Fruit fly (Drosophila melanogaster) Kc167 (cell line): ENCODE results near the gene CG31522.

ENCODE experiments used
- Myc ChIP-seq: fragments of >200 bp; optimal IDR thresholded peaks from 2 replicates; lab custom pipeline; 2017; ENCODE audit warnings: missing external identifiers
- Sin3A ChIP-seq: fragments of >200 bp; optimal IDR thresholded peaks from 2 replicates; lab custom pipeline; 2018; ENCODE audit warnings: missing external identifiers
- h ChIP-seq: fragments of >200 bp; optimal IDR thresholded peaks from 3 replicates; lab custom pipeline; 2018; ENCODE audit warnings: missing external identifiers
- insv ChIP-seq: fragments of >200 bp; optimal IDR thresholded peaks from 3 replicates; lab custom pipeline; 2018; ENCODE audit warnings: missing external identifiers
- psq ChIP-seq: fragments of >200 bp; optimal IDR thresholded peaks from 2 replicates; lab custom pipeline; 2017; ENCODE audit warnings: missing external identifiers
- ttk ChIP-seq: sonication (Bioruptor generic); optimal IDR thresholded peaks from 2 replicates; lab custom pipeline; 2017; ENCODE audit warnings: missing external identifiers

CG31522 gene

DNA sequence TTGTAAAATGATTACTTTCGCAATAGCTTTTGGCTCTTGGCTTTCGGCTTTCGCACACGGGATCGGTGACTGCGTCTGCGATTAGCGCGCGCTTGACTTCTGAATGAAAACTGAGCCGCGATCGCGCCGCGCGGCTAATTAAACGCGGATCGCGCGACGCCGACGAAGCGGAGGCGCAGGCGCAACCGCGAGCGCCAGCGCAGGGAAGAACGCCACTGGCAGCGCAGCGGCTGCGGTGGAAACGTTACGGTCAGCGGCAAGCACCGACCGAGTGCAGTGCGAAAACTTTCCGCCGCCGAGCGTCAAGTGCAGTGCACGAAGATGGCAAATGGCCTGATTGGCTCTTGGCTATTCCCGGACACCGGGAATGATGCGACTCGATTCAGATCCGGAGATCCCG is at the start of gene CG31522:
Gene CG31522 (minus strand): TSS at position 101 of the 400 bp plus-strand sequence.
- TF ChIP-seq insv (lab: Kevin White, UChicago) = no peak
- no peak for TF ChIP-seq h (lab: Kevin White, UChicago)
- no peak for TF ChIP-seq Myc (lab: Kevin White, UChicago)
- TF ChIP-seq ttk (lab: Kevin White, UChicago) = no peak
- no peak for TF ChIP-seq Sin3A (lab: Kevin White, UChicago)

- TF ChIP-seq h (lab: Kevin White, UChicago) (no peak), Myc (lab: Kevin White, UChicago) (no peak), insv (lab: Kevin White, UChicago) (no peak), ttk (lab: Kevin White, UChicago) (no peak), Sin3A (lab: Kevin White, UChicago) (no peak), psq (no peak)
Measured at dm6 chr3R:4506265-4506664, 43.6 kb upstream of the CG31522 start, which contains the start of gene CG34425. TSS of gene CG34425 (minus strand) at chr3R:4506365.

DNA sequence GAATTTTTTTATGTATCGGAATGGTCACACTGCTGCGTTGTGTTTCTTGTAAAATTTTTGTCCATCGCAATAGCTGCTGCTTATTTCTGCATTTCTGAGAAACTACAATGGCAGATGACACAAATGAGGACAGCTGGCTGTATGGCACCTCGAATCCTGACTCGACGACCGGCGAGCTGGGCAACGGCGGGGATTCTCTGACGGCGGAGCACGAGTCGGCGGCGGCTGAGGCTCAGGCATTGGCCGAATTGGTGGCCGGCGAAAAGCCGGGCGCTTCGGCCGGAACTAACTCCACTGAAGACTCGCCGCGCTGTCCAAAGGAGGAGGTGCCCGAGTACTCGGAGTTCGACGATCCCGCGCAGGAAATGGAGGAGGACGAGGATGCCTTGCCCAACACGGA is 22.3 kb upstream of the CG31522 start, which contains the start of gene Fip1:
Gene Fip1 (plus strand): TSS at position 10 of the 400 bp plus-strand sequence.
- TF ChIP-seq psq (no peak), insv (lab: Kevin White, UChicago) (no peak), ttk (lab: Kevin White, UChicago) (no peak), h (lab: Kevin White, UChicago) (no peak), Sin3A (lab: Kevin White, UChicago) (no peak), Myc (lab: Kevin White, UChicago) (no peak)

DNA sequence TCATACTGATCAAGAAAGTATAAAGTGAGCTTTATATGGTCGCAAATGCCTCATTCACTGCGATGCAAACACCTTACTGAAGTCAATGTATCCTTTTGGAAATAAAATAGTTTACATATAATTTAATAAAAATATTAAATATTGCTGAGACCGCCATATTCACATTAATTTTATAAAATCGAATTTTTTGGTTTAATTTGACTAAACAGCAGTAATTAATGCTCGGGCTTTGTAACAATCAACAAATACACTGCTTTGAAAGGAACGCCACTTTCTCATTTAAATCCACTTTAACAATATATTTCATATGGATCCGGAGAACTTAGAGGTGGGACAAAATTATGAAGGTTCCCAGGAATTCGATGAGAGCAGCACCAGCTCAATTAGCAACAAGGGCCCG is 17.8 kb upstream of the CG31522 start, which contains the start of gene sac:
Gene sac (plus strand): TSS at position 301 of the 400 bp plus-strand sequence.
- TF ChIP-seq Sin3A (lab: Kevin White, UChicago) (no peak), psq (no peak), h (lab: Kevin White, UChicago) (no peak), ttk (lab: Kevin White, UChicago) (no peak), insv (lab: Kevin White, UChicago) (no peak), Myc (lab: Kevin White, UChicago) (no peak)

DNA sequence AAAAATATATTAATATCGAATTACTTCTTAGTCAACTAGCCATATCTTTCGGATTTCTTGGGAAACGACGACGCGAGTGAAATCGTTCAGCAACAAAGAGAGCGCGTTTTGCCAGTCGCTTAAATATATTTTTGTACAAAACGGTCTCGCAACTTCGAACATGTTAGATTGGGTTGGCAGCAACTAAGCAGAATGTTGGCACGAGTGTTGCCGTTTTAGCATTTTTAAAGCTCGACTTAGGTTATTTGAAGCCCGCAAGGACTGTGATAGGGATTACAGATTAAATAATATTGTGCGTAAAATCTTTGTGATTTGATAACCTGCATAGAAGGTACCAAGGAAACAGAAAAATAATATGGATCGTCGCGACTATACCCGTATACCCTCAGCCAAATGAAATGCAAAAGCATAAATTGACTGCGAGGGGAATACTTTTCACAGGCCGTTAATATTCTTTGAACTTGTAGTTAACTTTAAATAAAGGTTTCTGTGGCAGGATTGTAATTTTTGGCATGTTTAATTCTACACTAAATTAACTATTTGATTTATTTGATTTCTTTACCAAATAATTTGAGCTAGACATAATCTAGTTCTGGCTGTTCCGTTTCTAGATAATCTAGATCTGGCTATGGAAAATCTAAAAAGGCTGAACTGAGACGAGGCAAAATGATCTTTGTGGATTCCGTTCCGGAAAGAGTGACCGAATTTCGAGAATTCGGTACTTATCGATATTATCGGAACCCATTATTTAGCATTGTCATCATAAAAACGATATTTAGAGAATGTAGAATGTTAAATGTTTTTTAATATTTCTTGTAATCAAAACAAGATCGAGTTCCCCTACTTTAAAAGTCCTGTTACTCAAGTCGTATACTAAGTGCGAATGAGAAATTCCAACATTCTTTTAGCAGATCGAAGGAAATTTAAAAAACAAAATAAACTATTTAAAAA is 16.6 kb upstream of the CG31522 start, which contains the start of gene CG31523:
Gene CG31523 (minus strand): TSS at position 170 of the 951 bp plus-strand sequence.
- no peak for TF ChIP-seq Sin3A (lab: Kevin White, UChicago)
- TF ChIP-seq ttk (lab: Kevin White, UChicago) = no peak
- TF ChIP-seq Myc (lab: Kevin White, UChicago) = no peak
- TF ChIP-seq psq = no peak

DNA sequence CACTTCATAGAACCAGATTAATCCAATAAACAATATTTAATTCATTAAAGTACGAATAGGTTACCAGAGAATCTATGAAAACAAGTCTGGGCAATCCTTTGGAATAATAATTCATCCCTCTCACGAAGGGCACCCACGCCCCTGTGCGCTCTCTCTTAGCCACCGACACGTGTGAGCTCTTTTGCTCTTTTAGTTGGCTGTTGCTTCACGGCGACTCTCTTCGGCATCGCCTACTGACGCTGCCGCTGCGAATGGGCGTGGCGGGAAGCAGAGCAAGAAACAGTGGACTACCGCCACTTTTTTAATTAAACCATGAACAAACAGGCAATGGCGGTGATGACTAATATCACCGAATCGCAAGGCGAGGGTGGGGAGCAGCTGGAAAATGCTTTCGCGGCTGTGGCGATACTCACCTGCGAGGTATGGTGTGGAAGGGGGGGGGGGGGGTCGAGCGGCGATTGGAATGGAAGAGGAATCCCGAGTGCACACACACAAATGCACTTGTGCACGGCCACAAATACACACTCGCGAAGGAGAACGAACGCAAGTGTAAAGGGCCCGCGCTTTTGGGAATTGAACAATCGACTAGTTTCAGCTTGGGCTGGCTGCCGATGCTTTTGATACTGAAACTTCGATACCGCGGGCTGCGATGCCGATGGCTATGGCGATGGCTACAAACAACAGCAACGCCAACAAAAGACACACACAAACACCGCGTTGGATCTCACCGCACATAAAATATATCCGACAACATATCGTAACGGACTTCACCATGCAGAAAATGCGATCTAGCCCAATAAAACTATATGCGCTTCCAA is 15.7 kb upstream of the CG31522 start:
- TF ChIP-seq psq (no peak), h (lab: Kevin White, UChicago) (no peak), Sin3A (lab: Kevin White, UChicago) (no peak), Myc (lab: Kevin White, UChicago) (no peak), ttk (lab: Kevin White, UChicago) (no peak), insv (lab: Kevin White, UChicago) (no peak)

- no peak for TF ChIP-seq Myc (lab: Kevin White, UChicago)
Measured at dm6 chr3R:4476004-4476403, 13.3 kb upstream of the CG31522 start.

dm6 chr3R:4475378-4475777 is 12.7 kb upstream of the CG31522 start:
- no peak for TF ChIP-seq psq
- no peak for TF ChIP-seq ttk (lab: Kevin White, UChicago)
- no peak for TF ChIP-seq h (lab: Kevin White, UChicago)
- no peak for TF ChIP-seq Sin3A (lab: Kevin White, UChicago)
- no peak for TF ChIP-seq Myc (lab: Kevin White, UChicago)
- TF ChIP-seq insv (lab: Kevin White, UChicago) = no peak

- TF ChIP-seq psq = no peak
- TF ChIP-seq Myc (lab: Kevin White, UChicago) = no peak
- TF ChIP-seq h (lab: Kevin White, UChicago) = no peak
- no peak for TF ChIP-seq Sin3A (lab: Kevin White, UChicago)
- no peak for TF ChIP-seq ttk (lab: Kevin White, UChicago)
- no peak for TF ChIP-seq insv (lab: Kevin White, UChicago)
Measured at dm6 chr3R:4472694-4472975, 10.0 kb upstream of the CG31522 start.

DNA sequence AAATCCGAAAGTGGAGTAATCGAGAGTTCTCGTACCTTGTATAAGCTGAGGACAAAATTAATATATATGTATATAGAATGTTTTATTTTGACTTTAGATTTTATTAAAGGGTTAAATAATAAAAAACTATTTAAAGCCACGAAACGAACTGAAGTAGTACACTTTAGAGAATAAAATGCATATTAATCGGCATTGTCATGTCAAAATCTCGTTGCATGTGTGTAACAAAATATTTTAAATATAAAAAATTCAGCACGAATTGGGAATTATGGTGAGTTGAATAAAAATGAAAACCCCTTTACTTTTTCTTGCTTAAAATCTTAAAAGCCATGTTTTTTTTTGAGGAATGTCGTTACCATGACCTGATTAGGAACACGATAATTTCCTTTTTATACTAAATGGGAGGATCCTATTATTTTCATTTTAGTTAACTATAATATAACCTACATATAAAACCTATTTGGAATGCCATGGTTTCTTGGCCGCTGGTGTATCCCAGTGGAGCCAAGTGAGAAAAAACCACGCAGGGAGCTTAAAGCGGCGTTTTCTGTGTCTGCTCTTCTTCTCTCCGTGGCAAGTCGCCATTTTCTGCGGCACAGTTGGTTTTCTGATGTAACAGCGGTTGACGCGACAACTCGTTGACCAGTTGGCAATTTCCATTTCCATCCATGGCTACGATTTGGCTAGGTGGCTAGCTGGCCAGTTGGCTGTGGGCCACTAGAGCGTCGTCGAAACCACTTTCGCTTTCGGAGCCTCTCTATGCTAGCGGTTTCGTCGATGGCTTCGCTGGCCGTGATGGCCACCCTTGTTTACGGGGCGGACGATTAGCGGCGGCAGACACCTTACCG is 9.4 kb upstream of the CG31522 start:
- TF ChIP-seq ttk (lab: Kevin White, UChicago) (no peak), h (lab: Kevin White, UChicago) (no peak)
